Fruit fly (Drosophila melanogaster) whole organism, embryonic: ENCODE results near the gene CG7546.

Experiments
- CG10209 ChIP-seq: fragments of 200-800 bp; sonication (Bioruptor generic); optimal IDR thresholded peaks from 3 replicates; lab custom pipeline; 2017; ENCODE audit warnings: missing biosample characterization, mild to moderate bottlenecking, missing genetic modification characterization, missing genetic modification reagents
- CG12155 ChIP-seq: fragments of 200-800 bp; sonication (Bioruptor generic); optimal IDR thresholded peaks from 3 replicates; lab custom pipeline; 2016; ENCODE audit warnings: missing biosample characterization, missing genetic modification characterization
- CG12299 ChIP-seq: fragments of 200-800 bp; sonication (Bioruptor generic); optimal IDR thresholded peaks from 2 replicates; lab custom pipeline; 2018; ENCODE audit warnings: missing biosample characterization, mild to moderate bottlenecking, missing genetic modification characterization
- CG13894 ChIP-seq: fragments of 200-800 bp; sonication (Bioruptor generic); optimal IDR thresholded peaks from 3 replicates; lab custom pipeline; 2018; ENCODE audit warnings: missing biosample characterization, mild to moderate bottlenecking, missing genetic modification characterization, moderate library complexity
- CG15269 ChIP-seq: fragments of 200-800 bp; sonication (Bioruptor generic); optimal IDR thresholded peaks from 2 replicates; lab custom pipeline; 2018; ENCODE audit warnings: missing biosample characterization, mild to moderate bottlenecking, missing genetic modification characterization, moderate library complexity
- CG17385 ChIP-seq: fragments of 200-800 bp; sonication (Bioruptor generic); optimal IDR thresholded peaks from 3 replicates; lab custom pipeline; 2018; ENCODE audit warnings: missing biosample characterization, mild to moderate bottlenecking, missing genetic modification characterization
- CG2129 ChIP-seq: fragments of 200-800 bp; sonication (Bioruptor generic); IDR thresholded peaks from 2 replicates; pipeline ENCODE4 v1.3.6; 2022; ENCODE audit warnings: missing biosample characterization, missing genetic modification characterization; ENCODE audit not compliant: partially characterized antibody
- CG2889 ChIP-seq: fragments of 200-800 bp; sonication (Bioruptor generic); IDR thresholded peaks from 3 replicates; pipeline ENCODE4 v1.3.6; 2022; ENCODE audit warnings: missing biosample characterization, missing genetic modification characterization
- CG5180 ChIP-seq: fragments of 200-800 bp; sonication (Bioruptor generic); optimal IDR thresholded peaks from 3 replicates; lab custom pipeline; 2017; ENCODE audit warnings: missing biosample characterization, missing genetic modification characterization, mild to moderate bottlenecking, moderate library complexity, missing genetic modification reagents
- CG6689 ChIP-seq: fragments of 200-800 bp; sonication (Bioruptor generic); IDR thresholded peaks from 2 replicates; pipeline ENCODE4 v1.3.6; 2022; ENCODE audit warnings: missing biosample characterization, missing genetic modification characterization
- CG7839 ChIP-seq: fragments of 200-800 bp; sonication (Bioruptor generic); optimal IDR thresholded peaks from 3 replicates; lab custom pipeline; 2018; ENCODE audit warnings: missing biosample characterization, mild to moderate bottlenecking, missing genetic modification characterization, moderate library complexity
- CG8281 ChIP-seq: fragments of 200-800 bp; sonication (Bioruptor generic); optimal IDR thresholded peaks from 2 replicates; lab custom pipeline; 2018; ENCODE audit warnings: missing biosample characterization, mild to moderate bottlenecking, missing genetic modification characterization, moderate library complexity
- CG8290 ChIP-seq, 3 experiments: fragments of 200-800 bp; sonication (Bioruptor generic); optimal IDR thresholded peaks; 2 replicates each; lab custom pipeline; 2016 to 2019; ENCODE audit warnings: missing biosample characterization in 3 of 3, missing genetic modification characterization in 3 of 3, mild to moderate bottlenecking in 2 of 3, moderate library complexity in 1 of 3
- CHES-1-like ChIP-seq: fragments of 200-800 bp; sonication (Bioruptor generic); optimal IDR thresholded peaks from 2 replicates; lab custom pipeline; 2016; ENCODE audit warnings: missing biosample characterization, missing genetic modification characterization
- HLH4C ChIP-seq: fragments of 200-800 bp; sonication (Bioruptor generic); IDR thresholded peaks from 3 replicates; pipeline ENCODE4 v1.3.6; 2022; ENCODE audit warnings: missing biosample characterization, missing genetic modification characterization; ENCODE audit not compliant: partially characterized antibody
- Hr39 ChIP-seq: fragments of >200 bp; optimal IDR thresholded peaks from 2 replicates; lab custom pipeline; 2017
- Hsf ChIP-seq: fragments of 200-800 bp; sonication (Bioruptor generic); optimal IDR thresholded peaks from 3 replicates; lab custom pipeline; 2016; ENCODE audit warnings: missing biosample characterization, missing genetic modification characterization
- Meics ChIP-seq: fragments of 200-800 bp; sonication (Bioruptor generic); optimal IDR thresholded peaks from 2 replicates; lab custom pipeline; 2017; ENCODE audit warnings: missing biosample characterization, mild to moderate bottlenecking, missing genetic modification characterization
- Neu2 ChIP-seq: fragments of 200-800 bp; sonication (Bioruptor generic); optimal IDR thresholded peaks from 3 replicates; lab custom pipeline; 2016; ENCODE audit warnings: missing biosample characterization, missing genetic modification characterization, borderline replicate concordance
- Ptx1 ChIP-seq: fragments of 200-800 bp; sonication (Bioruptor generic); IDR thresholded peaks from 2 replicates; pipeline ENCODE4 v1.3.6; 2022; ENCODE audit warnings: missing biosample characterization, missing genetic modification characterization
- cad ChIP-seq: fragments of >200 bp; optimal IDR thresholded peaks from 2 replicates; lab custom pipeline; 2017; ENCODE audit warnings: missing biosample characterization, missing genetic modification characterization
- cwo ChIP-seq: fragments of 200-800 bp; sonication (Bioruptor generic); optimal IDR thresholded peaks from 3 replicates; lab custom pipeline; 2017; ENCODE audit warnings: missing biosample characterization, missing genetic modification characterization, mild to moderate bottlenecking, moderate library complexity, missing genetic modification reagents
- dpn ChIP-seq, 2 experiments: fragments of 200-800 bp; sonication (Bioruptor generic); optimal IDR thresholded peaks; 3 replicates each; lab custom pipeline; 2016; ENCODE audit warnings: missing biosample characterization in 2 of 2, missing genetic modification characterization in 2 of 2
- ftz-f1 ChIP-seq: fragments of 200-800 bp; sonication (Bioruptor generic); optimal IDR thresholded peaks from 2 replicates; lab custom pipeline; 2016; ENCODE audit warnings: missing biosample characterization, missing genetic modification characterization
- gem ChIP-seq: fragments of 200-800 bp; sonication (Bioruptor generic); optimal IDR thresholded peaks from 2 replicates; lab custom pipeline; 2019; ENCODE audit warnings: missing biosample characterization, mild to moderate bottlenecking, missing genetic modification characterization, moderate library complexity
- gsb ChIP-seq: fragments of 200-800 bp; sonication (Bioruptor generic); IDR thresholded peaks from 2 replicates; pipeline ENCODE4 v1.3.6; 2022; ENCODE audit warnings: missing biosample characterization, missing genetic modification characterization
- ken ChIP-seq: fragments of 200-800 bp; sonication (Bioruptor generic); IDR thresholded peaks from 3 replicates; pipeline ENCODE4 v1.3.6; 2022; ENCODE audit warnings: missing biosample characterization, missing genetic modification characterization
- kni ChIP-seq: fragments of 200-800 bp; sonication (Bioruptor generic); optimal IDR thresholded peaks from 3 replicates; lab custom pipeline; 2017; ENCODE audit warnings: mild to moderate bottlenecking, missing biosample characterization, missing genetic modification reagents, missing genetic modification characterization
- lab ChIP-seq: fragments of 200-800 bp; sonication (Bioruptor generic); optimal IDR thresholded peaks from 3 replicates; lab custom pipeline; 2017; ENCODE audit warnings: missing biosample characterization, missing genetic modification characterization, mild to moderate bottlenecking, moderate library complexity, missing genetic modification reagents
- mam ChIP-seq: fragments of 200-800 bp; sonication (Bioruptor generic); optimal IDR thresholded peaks from 3 replicates; lab custom pipeline; 2016; ENCODE audit warnings: missing biosample characterization, missing genetic modification characterization
- pan ChIP-seq, 4 experiments: fragments of >200 bp in 3 of 4; fragments of 200-800 bp in 1 of 4; sonication (Bioruptor generic) in 1 of 4; optimal IDR thresholded peaks in 3 of 4; IDR thresholded peaks in 1 of 4; 2 replicates each; pipeline versions ENCODE4 v1.3.6 to Lab custom; 2017 to 2022; ENCODE audit warnings: missing biosample characterization in 2 of 4, missing genetic modification characterization in 2 of 4, mixed read lengths in 1 of 4
- row ChIP-seq: fragments of 200-800 bp; sonication (Bioruptor generic); IDR thresholded peaks from 3 replicates; pipeline ENCODE4 v1.3.6; 2022; ENCODE audit warnings: missing biosample characterization, missing genetic modification characterization
- sd ChIP-seq: fragments of 200-800 bp; sonication (Bioruptor generic); optimal IDR thresholded peaks from 3 replicates; lab custom pipeline; 2018; ENCODE audit warnings: missing biosample characterization, mild to moderate bottlenecking, missing genetic modification characterization, moderate library complexity
- shn ChIP-seq: fragments of 200-800 bp; sonication (Bioruptor generic); optimal IDR thresholded peaks from 3 replicates; lab custom pipeline; 2016; ENCODE audit warnings: missing biosample characterization, missing genetic modification characterization
- sisA ChIP-seq: fragments of 200-800 bp; sonication (Bioruptor generic); IDR thresholded peaks from 2 replicates; pipeline ENCODE4 v1.3.6; 2022; ENCODE audit warnings: missing biosample characterization, missing genetic modification characterization
- slbo ChIP-seq: fragments of 200-800 bp; sonication (Bioruptor generic); IDR thresholded peaks from 2 replicates; pipeline ENCODE4 v1.3.6; 2022; ENCODE audit warnings: missing biosample characterization, missing genetic modification characterization
- sob ChIP-seq: fragments of 200-800 bp; sonication (Bioruptor generic); IDR thresholded peaks from 2 replicates; pipeline ENCODE4 v1.3.6; 2022; ENCODE audit warnings: missing biosample characterization, missing genetic modification characterization
- twi ChIP-seq: fragments of 200-800 bp; optimal IDR thresholded peaks from 2 replicates; lab custom pipeline; 2019; ENCODE audit warnings: missing biosample characterization, mild to moderate bottlenecking, missing genetic modification characterization, moderate library complexity
- unc-4 ChIP-seq: fragments of 200-800 bp; sonication (Bioruptor generic); IDR thresholded peaks from 2 replicates; pipeline ENCODE4 v1.3.6; 2022; ENCODE audit warnings: missing biosample characterization, missing genetic modification characterization; ENCODE audit not compliant: partially characterized antibody
- zen2 ChIP-seq: fragments of 200-800 bp; sonication (Bioruptor generic); IDR thresholded peaks from 3 replicates; pipeline ENCODE4 v1.3.6; 2022; ENCODE audit warnings: missing biosample characterization, missing genetic modification characterization; ENCODE audit not compliant: partially characterized antibody

CG7546 gene

dm6 chr3L:7529081-7530021 is 18.6 kb downstream of the CG7546 start (continued):
- TF ChIP-seq CG8290 (GFP tag; optimal IDR thresholded peaks at IDR 0.05; lab: Kevin White, UChicago) (no peak), CG8290 (tag; optimal IDR thresholded peaks at IDR 0.05; lab: Kevin White, UChicago) (peak in 1 of 2 experiments; percentile 63), CG6689 (GFP tag; lab: Robert Waterston, UW) (peak; percentile 49), unc-4 (GFP tag; lab: Robert Waterston, UW) (no peak), sob (GFP tag; lab: Robert Waterston, UW) (peak; percentile 27; the same call in 1 of the 2 replicates), ftz-f1 (peak; percentile 73), CG10209 (GFP tag; lab: Kevin White, UChicago) (peak; percentile 20), twi (tag; lab: Kevin White, UChicago) (no peak), sisA (peak; percentile 35; the same call in 1 of the 2 replicates), slbo (peak; percentile 39; the same call in 1 of the 2 replicates), CG13894 (no peak), Meics (peak; percentile 59), CG7839 (tag; lab: Kevin White, UChicago) (peak; percentile 2), CG2129 (GFP tag; lab: Robert Waterston, UW) (no peak), cwo (peak; percentile 33), Hsf (GFP tag; lab: Kevin White, UChicago) (no peak), CHES-1-like (GFP tag; lab: Kevin White, UChicago) (no peak), sd (peak; percentile 73), mam (GFP tag; lab: Kevin White, UChicago) (no peak), CG15269 (tag; lab: Kevin White, UChicago) (no peak), shn (GFP tag; lab: Kevin White, UChicago) (peak; percentile 39), CG12155 (GFP tag; lab: Kevin White, UChicago) (peak; percentile 17), zen2 (0 out of 3 replicates have a peak, but pooled peaks have one; percentile 25), ken (GFP tag; lab: Robert Waterston, UW) (peak; percentile 21; the same call in 1 of the 3 replicates), CG2889 (GFP tag; lab: Robert Waterston, UW) (0 out of 3 replicates have a peak, but pooled peaks have one; percentile 17), Hr39 (lab: Kevin White, UChicago) (no peak), CG5180 (GFP tag; lab: Kevin White, UChicago) (no peak), row (no peak), cad (no peak), Neu2 (GFP tag; lab: Kevin White, UChicago) (no peak), Ptx1 (0 out of 2 replicates have a peak, but pooled peaks have one; percentile 10), kni (GFP tag; lab: Kevin White, UChicago) (peak; percentile 52), pan (optimal IDR thresholded peaks at IDR 0.05; lab: Kevin White, UChicago) (no peak), pan (GFP tag; optimal IDR thresholded peaks at IDR 0.05 in 1 of 2, IDR thresholded peaks at IDR 0.05 in 1 of 2) (peak in 1 of 2 experiments; percentile 31), CG17385 (peak; percentile 7), HLH4C (GFP tag; lab: Robert Waterston, UW) (0 out of 3 replicates have a peak, but pooled peaks have one; percentile 29), gem (tag; lab: Kevin White, UChicago) (peak; percentile 29), lab (GFP tag; lab: Kevin White, UChicago) (peak; percentile 55), gsb (GFP tag; lab: Robert Waterston, UW) (0 out of 2 replicates have a peak, but pooled peaks have one; percentile 40), CG8281 (tag; lab: Kevin White, UChicago) (peak; percentile 3), CG12299 (tag; lab: Kevin White, UChicago) (no peak), dpn (GFP tag; optimal IDR thresholded peaks at IDR 0.05; lab: Kevin White, UChicago) (peak in 1 of 2 experiments; percentile 29)
